Fruit fly (Drosophila melanogaster) whole organism, pupa: Measurements from ENCODE around the gene CG4382.

Experiments used
- CG10348 ChIP-seq: fragments of 200-800 bp; sonication (Bioruptor generic); IDR thresholded peaks from 2 replicates; pipeline ENCODE4 v1.3.6; 2022; ENCODE audit warnings: missing biosample characterization, missing genetic modification characterization
- CG12605 ChIP-seq: fragments of 200-800 bp; sonication (Bioruptor generic); IDR thresholded peaks from 2 replicates; pipeline ENCODE4 v1.3.6; 2022; ENCODE audit warnings: missing biosample characterization, missing genetic modification characterization
- CG13204 ChIP-seq: fragments of 200-800 bp; sonication (Bioruptor generic); optimal IDR thresholded peaks from 2 replicates; lab custom pipeline; 2018; ENCODE audit warnings: missing biosample characterization, mild to moderate bottlenecking, missing genetic modification characterization, moderate library complexity
- CG14655 ChIP-seq: fragments of 200-800 bp; sonication (Bioruptor generic); optimal IDR thresholded peaks from 3 replicates; lab custom pipeline; 2017; ENCODE audit warnings: mild to moderate bottlenecking, missing biosample characterization, missing genetic modification reagents, missing genetic modification characterization
- CG15710 ChIP-seq: fragments of 200-800 bp; sonication (Bioruptor generic); optimal IDR thresholded peaks from 2 replicates; lab custom pipeline; 2018; ENCODE audit warnings: missing biosample characterization, mild to moderate bottlenecking, missing genetic modification characterization, moderate library complexity
- CG17806 ChIP-seq: fragments of 200-800 bp; sonication (Bioruptor generic); optimal IDR thresholded peaks from 2 replicates; lab custom pipeline; 2018; ENCODE audit warnings: missing biosample characterization, mild to moderate bottlenecking, missing genetic modification characterization, moderate library complexity
- CG32121 ChIP-seq: fragments of 200-800 bp; sonication (Bioruptor generic); IDR thresholded peaks from 2 replicates; pipeline ENCODE4 v1.3.6; 2022; ENCODE audit warnings: missing biosample characterization, missing genetic modification characterization
- CG34367 ChIP-seq: fragments of 200-800 bp; sonication (Bioruptor generic); optimal IDR thresholded peaks from 2 replicates; lab custom pipeline; 2018; ENCODE audit warnings: missing biosample characterization, mild to moderate bottlenecking, missing genetic modification characterization
- CG4496 ChIP-seq: fragments of 200-800 bp; sonication (Bioruptor generic); IDR thresholded peaks from 3 replicates; pipeline ENCODE4 v1.3.6; 2022; ENCODE audit warnings: missing biosample characterization, missing genetic modification characterization
- CG8159 ChIP-seq: fragments of 200-800 bp; sonication (Bioruptor generic); optimal IDR thresholded peaks from 3 replicates; lab custom pipeline; 2018; ENCODE audit warnings: missing biosample characterization, mild to moderate bottlenecking, missing genetic modification characterization, moderate library complexity
- CG8301 ChIP-seq: fragments of 200-800 bp; sonication (Bioruptor generic); optimal IDR thresholded peaks from 2 replicates; lab custom pipeline; 2018; ENCODE audit warnings: missing biosample characterization, mild to moderate bottlenecking, missing genetic modification characterization
- CG9948 ChIP-seq: fragments of 200-800 bp; sonication (Bioruptor generic); optimal IDR thresholded peaks from 2 replicates; lab custom pipeline; 2018; ENCODE audit warnings: missing biosample characterization, mild to moderate bottlenecking, missing genetic modification characterization, moderate library complexity
- D1 ChIP-seq: fragments of 200-800 bp; sonication (Bioruptor generic); optimal IDR thresholded peaks from 2 replicates; lab custom pipeline; 2018; ENCODE audit warnings: missing biosample characterization, mild to moderate bottlenecking, missing genetic modification characterization, moderate library complexity
- EcR ChIP-seq: fragments of 200-800 bp; sonication (Bioruptor generic); optimal IDR thresholded peaks from 3 replicates; lab custom pipeline; 2019; ENCODE audit warnings: missing biosample characterization, missing genetic modification characterization, mild to moderate bottlenecking, moderate library complexity, missing genetic modification reagents
- Ets98B ChIP-seq: fragments of 200-800 bp; sonication (Bioruptor generic); IDR thresholded peaks from 2 replicates; pipeline ENCODE4 v1.3.6; 2022; ENCODE audit warnings: missing biosample characterization, missing genetic modification characterization
- Pif1A ChIP-seq: fragments of 200-800 bp; sonication (Bioruptor generic); optimal IDR thresholded peaks from 3 replicates; lab custom pipeline; 2016; ENCODE audit warnings: missing biosample characterization, missing genetic modification characterization
- Pif1B ChIP-seq: fragments of 200-800 bp; sonication (Bioruptor generic); optimal IDR thresholded peaks from 3 replicates; lab custom pipeline; 2016; ENCODE audit warnings: missing biosample characterization, missing genetic modification characterization
- Snoo ChIP-seq: fragments of 200-800 bp; sonication (Bioruptor generic); optimal IDR thresholded peaks from 3 replicates; lab custom pipeline; 2017; ENCODE audit warnings: missing biosample characterization, mild to moderate bottlenecking, missing genetic modification characterization, inconsistent platforms
- fd96Ca ChIP-seq: fragments of 200-800 bp; sonication (Bioruptor generic); IDR thresholded peaks from 3 replicates; pipeline ENCODE4 v1.3.6; 2022; ENCODE audit warnings: missing biosample characterization, missing genetic modification characterization
- gl ChIP-seq: fragments of 200-800 bp; sonication (Bioruptor generic); optimal IDR thresholded peaks from 2 replicates; lab custom pipeline; 2018; ENCODE audit warnings: missing biosample characterization, mild to moderate bottlenecking, missing genetic modification characterization
- rn ChIP-seq: fragments of 200-800 bp; sonication (Bioruptor generic); IDR thresholded peaks from 2 replicates; pipeline ENCODE4 v1.3.6; 2022; ENCODE audit warnings: missing biosample characterization, missing genetic modification characterization

Gene CG4382

dm6 chr2L:9568360-9569088, 32.1 kb downstream of the CG4382 start, which contains the start of gene brwl:
Gene brwl (plus strand): TSS chr2L:9568890.
- peak; percentile 95 for TF ChIP-seq fd96Ca
- TF ChIP-seq CG15710 (tag; lab: Kevin White, UChicago): peak; percentile 99
- TF ChIP-seq CG14655 (GFP tag; lab: Kevin White, UChicago): peak; percentile 99
- peak; percentile 50 for TF ChIP-seq EcR
- peak; percentile 98 for TF ChIP-seq CG4496
- TF ChIP-seq CG32121: peak; percentile 99
- TF ChIP-seq CG9948 (tag; lab: Kevin White, UChicago): peak; percentile 99
- TF ChIP-seq CG34367 (tag; lab: Kevin White, UChicago): peak; percentile 98
- TF ChIP-seq Pif1B: peak; percentile 97
- peak; percentile 94 for TF ChIP-seq CG10348 (GFP tag; lab: Robert Waterston, UW)
- TF ChIP-seq D1 (tag; lab: Kevin White, UChicago): peak; percentile 98
- peak; percentile 99 for TF ChIP-seq CG8159 (tag; lab: Kevin White, UChicago)
- peak; percentile 97 for TF ChIP-seq rn (GFP tag; lab: Robert Waterston, UW)
- TF ChIP-seq Pif1A (GFP tag; lab: Kevin White, UChicago): peak; percentile 98
- TF ChIP-seq CG13204: peak; percentile 94
- TF ChIP-seq gl: peak; percentile 94
- peak; percentile 99 for TF ChIP-seq CG17806 (tag; lab: Kevin White, UChicago)
- peak; percentile 98 for TF ChIP-seq Snoo (tag; lab: Kevin White, UChicago)
- peak; percentile 97 for TF ChIP-seq Ets98B (GFP tag; lab: Robert Waterston, UW)
- peak; percentile 96 for TF ChIP-seq CG12605 (GFP tag; lab: Robert Waterston, UW)
- TF ChIP-seq CG8301: peak; percentile 99

- TF ChIP-seq CG13204: peak; percentile 57
- peak; percentile 97 for TF ChIP-seq CG4496
- TF ChIP-seq CG8159 (tag; lab: Kevin White, UChicago): peak; percentile 36
- TF ChIP-seq gl: peak; percentile 58
- peak; percentile 90 for TF ChIP-seq Snoo (tag; lab: Kevin White, UChicago)
- TF ChIP-seq CG32121: peak; percentile 82
- TF ChIP-seq CG14655 (GFP tag; lab: Kevin White, UChicago): peak; percentile 71
- peak; percentile 82 for TF ChIP-seq Pif1B
- TF ChIP-seq CG15710 (tag; lab: Kevin White, UChicago): peak; percentile 35
- TF ChIP-seq CG12605 (GFP tag; lab: Robert Waterston, UW): peak; percentile 88
- no peak for TF ChIP-seq CG10348 (GFP tag; lab: Robert Waterston, UW)
- peak; percentile 89 for TF ChIP-seq Pif1A (GFP tag; lab: Kevin White, UChicago)
- peak; percentile 88 for TF ChIP-seq fd96Ca
- peak; percentile 63 for TF ChIP-seq CG34367 (tag; lab: Kevin White, UChicago)
- TF ChIP-seq Ets98B (GFP tag; lab: Robert Waterston, UW): peak; percentile 92
- peak; percentile 57 for TF ChIP-seq CG8301
- TF ChIP-seq D1 (tag; lab: Kevin White, UChicago): peak; percentile 36
- TF ChIP-seq CG17806 (tag; lab: Kevin White, UChicago): peak; percentile 30
- peak; percentile 19 for TF ChIP-seq CG9948 (tag; lab: Kevin White, UChicago)
- TF ChIP-seq rn (GFP tag; lab: Robert Waterston, UW): no peak; the same call in 1 of the 2 replicates
- TF ChIP-seq EcR: no peak
Observed at dm6 chr2L:9567398-9567856, 33.2 kb downstream of the CG4382 start.

dm6 chr2L:9566656-9567055, 34.0 kb downstream of the CG4382 start, which contains the start of gene jp:
Gene jp (minus strand): TSS chr2L:9566750.
- no peak for TF ChIP-seq CG8159 (tag; lab: Kevin White, UChicago)
- no peak for TF ChIP-seq CG32121
- no peak for TF ChIP-seq CG4496
- TF ChIP-seq CG13204: peak; percentile 24
- no peak for TF ChIP-seq CG17806 (tag; lab: Kevin White, UChicago)

dm6 chr2L:9565387-9565786, 35.3 kb downstream of the CG4382 start, which contains the start of gene CG46468:
Gene CG46468 (minus strand): TSS chr2L:9565438.
- TF ChIP-seq rn (GFP tag; lab: Robert Waterston, UW) (no peak), CG12605 (GFP tag; lab: Robert Waterston, UW) (no peak), CG14655 (GFP tag; lab: Kevin White, UChicago) (no peak), fd96Ca (peak; percentile 17; the same call in 1 of the 3 replicates), Ets98B (GFP tag; lab: Robert Waterston, UW) (peak; percentile 40; the same call in 1 of the 2 replicates), CG32121 (peak; percentile 52), CG8159 (tag; lab: Kevin White, UChicago) (no peak), CG9948 (tag; lab: Kevin White, UChicago) (no peak)

- TF ChIP-seq CG17806 (tag; lab: Kevin White, UChicago): no peak
- TF ChIP-seq Snoo (tag; lab: Kevin White, UChicago): no peak
- TF ChIP-seq Ets98B (GFP tag; lab: Robert Waterston, UW): peak; percentile 55
- TF ChIP-seq CG15710 (tag; lab: Kevin White, UChicago): peak; percentile 44
- TF ChIP-seq CG34367 (tag; lab: Kevin White, UChicago): no peak
- peak; percentile 85 for TF ChIP-seq CG14655 (GFP tag; lab: Kevin White, UChicago)
- TF ChIP-seq CG8159 (tag; lab: Kevin White, UChicago): peak; percentile 41
- TF ChIP-seq rn (GFP tag; lab: Robert Waterston, UW): no peak
- peak; percentile 70 for TF ChIP-seq CG32121
- no peak for TF ChIP-seq D1 (tag; lab: Kevin White, UChicago)
- TF ChIP-seq Pif1A (GFP tag; lab: Kevin White, UChicago): peak; percentile 40
- peak; percentile 48 for TF ChIP-seq CG9948 (tag; lab: Kevin White, UChicago)
- peak; percentile 60; the same call in 2 of the 3 replicates for TF ChIP-seq CG4496
- no peak for TF ChIP-seq CG12605 (GFP tag; lab: Robert Waterston, UW)
- no peak for TF ChIP-seq Pif1B
- TF ChIP-seq CG8301: peak; percentile 76
- no peak for TF ChIP-seq gl
- peak; percentile 53; the same call in 1 of the 3 replicates for TF ChIP-seq fd96Ca
- no peak for TF ChIP-seq EcR
- TF ChIP-seq CG13204: no peak
- TF ChIP-seq CG10348 (GFP tag; lab: Robert Waterston, UW): peak; percentile 30; the same call in 1 of the 2 replicates
Observed at dm6 chr2L:9564527-9564926, 36.1 kb downstream of the CG4382 start.
